Fruit fly (Drosophila melanogaster) ovary, adult (tissue): ENCODE results near the gene eIF4E6.

Source experiments
- CG17801 ChIP-seq: fragments of 200-800 bp; optimal IDR thresholded peaks from 2 replicates; lab custom pipeline; 2019; ENCODE audit warnings: missing biosample characterization, mild to moderate bottlenecking, missing genetic modification characterization, moderate library complexity; ENCODE audit not compliant: partially characterized antibody

The eIF4E6 gene

dm6 chr3R:29020366-29020765, 6.6 kb downstream of the eIF4E6 start, which contains the start of gene wat:
wat (minus strand) TSS chr3R:29020406.
- TF ChIP-seq CG17801, result no peak

dm6 chr3R:29011144-29011543, 15.8 kb downstream of the eIF4E6 start:
- TF ChIP-seq CG17801, result no peak

dm6 chr3R:29005622-29006018, 21.4 kb downstream of the eIF4E6 start:
- TF ChIP-seq CG17801, result no peak

DNA sequence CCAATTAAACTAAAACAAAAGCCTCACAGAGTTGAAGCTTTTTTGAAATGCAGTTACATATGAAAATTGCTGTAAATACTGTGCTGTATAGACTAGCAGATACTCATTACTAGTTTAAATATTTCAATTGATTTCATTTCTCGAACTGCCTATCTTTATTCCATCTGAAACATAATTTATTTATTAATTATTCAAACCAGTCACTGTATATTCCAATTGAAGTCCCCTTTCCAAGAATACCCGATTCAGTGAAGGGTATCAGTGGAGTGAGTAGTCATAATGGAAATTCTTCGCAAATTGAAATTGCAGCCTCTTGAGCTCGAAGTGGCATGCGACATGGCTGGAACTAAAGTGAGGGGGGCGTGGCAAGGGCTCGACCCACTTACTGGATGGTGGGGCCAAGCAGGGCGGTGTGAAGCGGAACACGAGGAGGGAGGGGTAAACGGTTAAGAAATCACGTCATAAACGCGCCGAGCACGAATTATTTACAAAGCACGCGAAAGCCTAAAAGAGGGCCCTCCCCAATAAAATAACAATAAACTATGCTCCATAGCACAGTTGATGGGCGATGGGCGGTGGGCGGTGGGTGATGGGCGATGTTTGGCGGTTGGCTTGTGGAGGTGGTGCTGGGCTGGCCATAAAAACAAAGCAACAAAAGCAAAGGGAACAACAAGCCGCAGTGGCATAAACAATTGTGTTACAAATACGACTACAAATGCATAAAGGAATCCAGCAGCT, 21.9 kb downstream of the eIF4E6 start:
- peak; percentile 3 for TF ChIP-seq CG17801

- TF ChIP-seq CG17801, result no peak
These were observed 27.0 kb downstream of the eIF4E6 start for dm6 chr3R:29000001-29000400.

- TF ChIP-seq CG17801, result no peak
These were observed 28.0 kb downstream of the eIF4E6 start for dm6 chr3R:28998999-28999398.

DNA sequence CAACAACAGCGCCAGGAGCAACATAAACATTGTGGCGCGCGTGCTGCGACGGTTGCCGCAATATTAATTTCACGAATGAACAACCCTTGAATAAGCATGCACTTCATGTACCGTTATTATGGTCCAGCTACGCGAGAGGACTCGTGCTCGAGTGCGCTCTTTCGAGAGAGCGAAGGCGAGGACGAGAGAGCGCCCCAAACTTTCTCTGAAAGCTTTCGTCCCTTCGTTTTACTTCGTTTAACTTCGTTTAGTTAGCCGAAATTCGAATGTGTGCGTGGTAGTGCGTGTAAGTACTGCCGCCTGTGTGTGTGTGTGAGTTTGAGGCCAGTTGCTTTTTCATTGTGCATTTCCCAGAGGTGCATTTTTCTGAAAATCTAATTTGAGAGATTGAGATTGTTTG, 36.3 kb downstream of the eIF4E6 start:
- no peak for TF ChIP-seq CG17801

dm6 chr3R:28989388-28989787, 37.6 kb downstream of the eIF4E6 start:
- no peak for TF ChIP-seq CG17801

DNA sequence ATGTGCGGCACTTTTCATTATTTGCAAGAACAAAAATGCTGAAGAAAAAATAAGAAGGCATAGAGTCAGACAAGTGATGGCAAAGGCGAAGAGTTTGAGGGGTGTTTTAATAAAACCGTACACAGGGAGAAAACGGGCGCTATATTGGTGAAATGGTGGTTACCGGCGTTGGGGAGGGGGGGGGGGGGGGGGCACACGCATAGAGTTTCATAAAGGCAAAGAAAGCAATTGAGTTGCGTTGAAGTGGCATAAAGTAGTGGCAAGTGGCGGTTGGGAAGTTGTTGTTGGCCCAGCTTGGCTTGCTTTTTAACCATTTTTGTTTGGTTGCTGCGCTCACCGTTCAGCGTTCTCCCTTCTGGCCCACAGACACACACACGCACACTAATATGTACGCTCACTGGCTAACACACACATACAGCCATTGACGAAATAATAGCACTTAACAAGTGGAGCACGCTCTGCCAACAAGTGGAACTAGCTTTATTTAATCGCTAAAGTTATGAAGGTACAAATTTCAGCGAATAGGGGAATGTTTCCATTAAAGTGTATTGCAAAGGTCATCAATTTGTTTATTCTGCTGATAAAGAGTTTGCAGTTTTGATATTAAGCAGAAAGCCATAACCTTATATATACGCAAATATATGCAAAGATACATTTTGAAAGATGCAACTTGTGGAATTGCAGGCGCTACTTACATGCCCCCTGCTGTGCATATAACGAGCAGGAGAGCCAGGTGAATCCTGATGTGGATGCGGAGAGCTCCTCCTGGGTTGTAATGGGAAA, 39.2 kb downstream of the eIF4E6 start:
- no peak for TF ChIP-seq CG17801

- no peak for TF ChIP-seq CG17801
These were observed 41.1 kb downstream of the eIF4E6 start for dm6 chr3R:28985887-28986286.
